Worm (Caenorhabditis elegans): ENCODE data around the gene glb-4.
A peak's percentile ranks its signal among the peaks of the same experiment; 100 is the strongest.
"Not testable (repeated sequence)": the region's sequence is repeated elsewhere in the genome, so short reads cannot be mapped to it uniquely, and the experiment has no call there.

glb-4 gene

ce11 chrII:11128989-11129388, 18.0 kb upstream of the glb-4 start, which contains the start of gene F40F8.3:
Gene F40F8.3 (plus strand): TSS chrII:11129289.
- TF ChIP-seq daf-12 (tag; optimal IDR thresholded peaks at IDR 0.05) (no peak), tbx-2 (tag; optimal IDR thresholded peaks at IDR 0.05) (no peak), nhr-12 (tag; optimal IDR thresholded peaks at IDR 0.05) (no peak), elt-1 (tag; optimal IDR thresholded peaks at IDR 0.05) (no peak), fkh-2 (tag; optimal IDR thresholded peaks at IDR 0.05) (no peak), lin-39 (tag; optimal IDR thresholded peaks at IDR 0.05) (no peak), egl-27 (tag; optimal IDR thresholded peaks at IDR 0.05) (no peak), eor-1 (tag; optimal IDR thresholded peaks at IDR 0.05) (no peak), nhr-237 (tag; optimal IDR thresholded peaks at IDR 0.05) (no peak), nhr-43 (tag; optimal IDR thresholded peaks at IDR 0.05; ENCODE audit: poor library complexity, severe bottlenecking) (no peak)

- TF ChIP-seq lsy-12 (tag; optimal IDR thresholded peaks at IDR 0.05) (no peak), nhr-28 (tag; optimal IDR thresholded peaks at IDR 0.05) (no peak), mdl-1 (tag; optimal IDR thresholded peaks at IDR 0.05) (no peak), egl-27 (tag; optimal IDR thresholded peaks at IDR 0.05) (no peak), jun-1 (tag; optimal IDR thresholded peaks at IDR 0.05) (no peak)
Measured at ce11 chrII:11127364-11127763, 16.4 kb upstream of the glb-4 start, which contains the start of gene F40F8.1. Gene F40F8.1 (plus strand): TSS chrII:11127664.

- TF ChIP-seq lin-39 (tag; optimal IDR thresholded peaks at IDR 0.05) (peak; percentile 96), unc-62 (GFP tag; optimal IDR thresholded peaks at IDR 0.05) (no peak), snpc-4 (tag; optimal IDR thresholded peaks at IDR 0.05) (peak; percentile 58), pha-4 (tag; optimal IDR thresholded peaks at IDR 0.05) (peak; percentile 84), ceh-82 (tag; optimal IDR thresholded peaks at IDR 0.05) (no peak), fkh-10 (GFP tag; optimal IDR thresholded peaks at IDR 0.05) (peak; percentile 9), egl-27 (tag; optimal IDR thresholded peaks at IDR 0.05) (no peak), lsy-12 (tag; optimal IDR thresholded peaks at IDR 0.05) (peak; percentile 1), jun-1 (tag; optimal IDR thresholded peaks at IDR 0.05) (no peak), daf-12 (tag; optimal IDR thresholded peaks at IDR 0.05) (no peak), hmg-11 (tag; optimal IDR thresholded peaks at IDR 0.05) (peak; percentile 35), lin-15B (tag; optimal IDR thresholded peaks at IDR 0.05) (peak; percentile 79), nhr-23 (tag; optimal IDR thresholded peaks at IDR 0.05) (peak; percentile 84), elt-2 (tag; optimal IDR thresholded peaks at IDR 0.05) (peak; percentile 16), pqm-1 (tag; optimal IDR thresholded peaks at IDR 0.05) (peak; percentile 28), ceh-9 (tag; optimal IDR thresholded peaks at IDR 0.05) (no peak), nfya-1 (tag; optimal IDR thresholded peaks at IDR 0.05; ENCODE audit: insufficient read depth) (peak; percentile 93), nhr-25 (tag; optimal IDR thresholded peaks at IDR 0.05) (peak; percentile 65), aly-2 (tag; optimal IDR thresholded peaks at IDR 0.05) (no peak)
Measured at ce11 chrII:11126312-11127000, 15.4 kb upstream of the glb-4 start, which contains the start of the genes rps-9 and lsm-1. Gene rps-9 (minus strand): TSS chrII:11126362. Gene lsm-1 (plus strand): TSS chrII:11126950.

- TF ChIP-seq nhr-23 (tag; optimal IDR thresholded peaks at IDR 0.05) (no peak), snpc-4 (tag; optimal IDR thresholded peaks at IDR 0.05) (no peak), eor-1 (tag; optimal IDR thresholded peaks at IDR 0.05) (no peak), ztf-11 (tag; optimal IDR thresholded peaks at IDR 0.05) (no peak), nhr-12 (tag; optimal IDR thresholded peaks at IDR 0.05) (no peak)
Measured at ce11 chrII:11125059-11125594, 14.1 kb upstream of the glb-4 start.

ce11 chrII:11121800-11122199, 10.8 kb upstream of the glb-4 start, which contains the start of gene W10C6.2:
Gene W10C6.2 (minus strand): TSS chrII:11121900.
- not testable (repeated sequence) for TF ChIP-seq elt-2, mml-1, jun-1 (tag; optimal IDR thresholded peaks at IDR 0.05)

- TF ChIP-seq unc-62 (GFP tag; optimal IDR thresholded peaks at IDR 0.05) (no peak), nhr-43 (tag; optimal IDR thresholded peaks at IDR 0.05; ENCODE audit: poor library complexity, severe bottlenecking) (no peak), fkh-2 (tag; optimal IDR thresholded peaks at IDR 0.05) (no peak), tbx-2 (tag; optimal IDR thresholded peaks at IDR 0.05) (no peak), nhr-25 (tag; optimal IDR thresholded peaks at IDR 0.05) (no peak), ztf-11 (tag; optimal IDR thresholded peaks at IDR 0.05) (no peak), ceh-16 (tag; optimal IDR thresholded peaks at IDR 0.05) (no peak), pha-4 (tag; optimal IDR thresholded peaks at IDR 0.05) (no peak), eor-1 (tag; optimal IDR thresholded peaks at IDR 0.05) (no peak), nhr-23 (tag; optimal IDR thresholded peaks at IDR 0.05) (no peak), pqm-1 (tag; optimal IDR thresholded peaks at IDR 0.05) (no peak), fkh-10 (GFP tag; optimal IDR thresholded peaks at IDR 0.05) (no peak), aly-2 (tag; optimal IDR thresholded peaks at IDR 0.05) (no peak), skn-1 (tag; optimal IDR thresholded peaks at IDR 0.05) (no peak), unc-39 (tag; optimal IDR thresholded peaks at IDR 0.05) (no peak)
Measured at ce11 chrII:11112419-11112818, 1.4 kb upstream of the glb-4 start, which contains the start of gene mat-2. Gene mat-2 (plus strand): TSS chrII:11112719.
